Fruit fly (Drosophila melanogaster) S2 (cell line): ENCODE results near the gene CG5883.

Experiments
- CG8478 ChIP-seq: fragments of >200 bp; optimal IDR thresholded peaks from 2 replicates; lab custom pipeline; 2018
- CTCF ChIP-seq, 2 experiments: fragments of >200 bp; optimal IDR thresholded peaks; 2 replicates each; lab custom pipeline; 2018

dm6 chr3L:11924657-11925056 is 20.0 kb downstream of the CG5883 start, which contains the start of gene SdhAL:
- TF ChIP-seq CTCF (optimal IDR thresholded peaks at IDR 0.05; lab: Kevin White, UChicago): no peak
- no peak for TF ChIP-seq CG8478
